Worm (Caenorhabditis elegans) whole organism, young adult: ENCODE results near the gene ash-2.

Experiments used
- C06A6.2 ChIP-seq: fragments of 200-800 bp; sonication (Bioruptor generic); conservative IDR thresholded peaks from 2 replicates; pipeline ENCODE4 v1.3.6; 2022; ENCODE audit warnings: missing genetic modification characterization, missing compliant biosample characterization
- F22D6.2 ChIP-seq: sonication (generic microtip); optimal IDR thresholded peaks from 2 replicates; lab custom pipeline; 2016; ENCODE audit warnings: mild to moderate bottlenecking, missing genetic modification characterization, missing compliant biosample characterization
- F23B12.7 ChIP-seq: sonication (generic microtip); optimal IDR thresholded peaks from 2 replicates; lab custom pipeline; 2017; ENCODE audit warnings: missing genetic modification characterization, mild to moderate bottlenecking, missing compliant biosample characterization, antibody characterized with exemption, moderate library complexity; ENCODE audit not compliant: insufficient read depth
- F33H1.4 ChIP-seq: fragments of 200-800 bp; sonication (Bioruptor generic); IDR thresholded peaks from 2 replicates; pipeline ENCODE4 v1.3.6; 2022; ENCODE audit warnings: missing genetic modification reagents, missing genetic modification characterization, missing compliant biosample characterization
- F37B4.10 ChIP-seq: fragments of 200-800 bp; sonication (Bioruptor generic); IDR thresholded peaks from 2 replicates; pipeline ENCODE4 v1.3.6; 2022; ENCODE audit warnings: missing genetic modification characterization, missing compliant biosample characterization
- F52B5.7 ChIP-seq: sonication (generic microtip); optimal IDR thresholded peaks from 2 replicates; lab custom pipeline; 2016; ENCODE audit warnings: mild to moderate bottlenecking, missing genetic modification characterization, missing compliant biosample characterization
- Y53G8AR.9 ChIP-seq: fragments of 200-800 bp; sonication (Bioruptor generic); conservative IDR thresholded peaks from 2 replicates; pipeline ENCODE4 v1.3.6; 2022; ENCODE audit warnings: missing genetic modification reagents, missing genetic modification characterization, missing compliant biosample characterization
- Y79H2A.3 ChIP-seq: fragments of 200-800 bp; sonication (Bioruptor generic); conservative IDR thresholded peaks from 2 replicates; pipeline ENCODE4 v1.3.6; 2022; ENCODE audit warnings: missing genetic modification reagents, missing genetic modification characterization, missing compliant biosample characterization
- akir-1 ChIP-seq: fragments of 200-800 bp; sonication (Bioruptor generic); optimal IDR thresholded peaks from 2 replicates; lab custom pipeline; 2018; ENCODE audit warnings: mild to moderate bottlenecking, missing genetic modification characterization, moderate library complexity, missing compliant biosample characterization
- aptf-2 ChIP-seq: fragments of 200-800 bp; sonication (Bioruptor generic); conservative IDR thresholded peaks from 2 replicates; pipeline ENCODE4 v1.3.6; 2022; ENCODE audit warnings: missing genetic modification reagents, missing genetic modification characterization, missing compliant biosample characterization
- athp-1 ChIP-seq: sonication (generic microtip); optimal IDR thresholded peaks from 2 replicates; lab custom pipeline; 2017; ENCODE audit warnings: mild to moderate bottlenecking, missing genetic modification characterization, missing compliant biosample characterization
- attf-3 ChIP-seq: fragments of 200-800 bp; sonication (Bioruptor generic); conservative IDR thresholded peaks from 2 replicates; pipeline ENCODE4 v1.3.6; 2022; ENCODE audit warnings: missing genetic modification reagents, missing genetic modification characterization, missing compliant biosample characterization
- bed-2 ChIP-seq: fragments of 200-800 bp; sonication (Bioruptor generic); IDR thresholded peaks from 2 replicates; pipeline ENCODE4 v1.3.6; 2022; ENCODE audit warnings: missing genetic modification reagents, missing genetic modification characterization, missing compliant biosample characterization
- ceh-100 ChIP-seq: fragments of 200-800 bp; sonication (Bioruptor generic); IDR thresholded peaks from 2 replicates; pipeline ENCODE4 v1.3.6; 2022; ENCODE audit warnings: missing genetic modification reagents, missing genetic modification characterization, missing compliant biosample characterization
- ceh-27 ChIP-seq: fragments of 200-800 bp; sonication (Bioruptor generic); optimal IDR thresholded peaks from 2 replicates; lab custom pipeline; 2018; ENCODE audit warnings: mild to moderate bottlenecking, missing genetic modification characterization, moderate library complexity, missing compliant biosample characterization
- hlh-26 ChIP-seq: fragments of 200-800 bp; sonication (Bioruptor generic); conservative IDR thresholded peaks from 2 replicates; pipeline ENCODE4 v1.3.6; 2022; ENCODE audit warnings: missing genetic modification reagents, missing genetic modification characterization, missing compliant biosample characterization
- hmg-20 ChIP-seq: fragments of 200-800 bp; sonication (Bioruptor generic); IDR thresholded peaks from 2 replicates; pipeline ENCODE4 v1.3.6; 2022; ENCODE audit warnings: missing genetic modification reagents, missing genetic modification characterization, missing compliant biosample characterization
- hrde-1 ChIP-seq: sonication (generic microtip); optimal IDR thresholded peaks from 2 replicates; lab custom pipeline; 2016; ENCODE audit warnings: missing genetic modification characterization, mild to moderate bottlenecking, missing compliant biosample characterization, moderate library complexity, missing genotype, missing genetic modification reagents, borderline replicate concordance
- lin-35 ChIP-seq, 3 experiments: fragments of 150-350 bp in 2 of 3; sonication (generic microtip) in 1 of 3; optimal IDR thresholded peaks; 2 replicates each; lab custom pipeline; 2014 to 2018; ENCODE audit warnings: missing biosample characterization in 3 of 3, missing genetic modification characterization in 3 of 3, missing genetic modification reagents in 3 of 3
- lir-1 ChIP-seq: fragments of 200-800 bp; sonication (Bioruptor generic); conservative IDR thresholded peaks from 2 replicates; pipeline ENCODE4 v1.3.6; 2022; ENCODE audit warnings: missing genetic modification reagents, missing genetic modification characterization, missing compliant biosample characterization
- lsl-1 ChIP-seq: fragments of 200-800 bp; sonication (Bioruptor generic); optimal IDR thresholded peaks from 2 replicates; lab custom pipeline; 2018; ENCODE audit warnings: mild to moderate bottlenecking, missing genetic modification characterization, moderate library complexity, missing compliant biosample characterization
- madf-6 ChIP-seq: fragments of 200-800 bp; sonication (Bioruptor generic); IDR thresholded peaks from 2 replicates; pipeline ENCODE4 v1.3.6; 2022; ENCODE audit warnings: missing genetic modification reagents, missing genetic modification characterization, missing compliant biosample characterization
- mel-28 ChIP-seq: sonication (generic microtip); optimal IDR thresholded peaks from 2 replicates; lab custom pipeline; 2016; ENCODE audit warnings: borderline replicate concordance, mild to moderate bottlenecking, missing genetic modification characterization, missing compliant biosample characterization
- nfyb-1 ChIP-seq: fragments of 200-800 bp; sonication (Bioruptor generic); IDR thresholded peaks from 2 replicates; pipeline ENCODE4 v1.3.6; 2022; ENCODE audit warnings: missing genetic modification reagents, missing genetic modification characterization, missing compliant biosample characterization
- nhr-179 ChIP-seq: sonication (generic microtip); optimal IDR thresholded peaks from 2 replicates; lab custom pipeline; 2016; ENCODE audit warnings: mild to moderate bottlenecking, missing genetic modification characterization, missing compliant biosample characterization
- nhr-27 ChIP-seq: fragments of 200-800 bp; sonication (Bioruptor generic); optimal IDR thresholded peaks from 2 replicates; lab custom pipeline; 2018; ENCODE audit warnings: mild to moderate bottlenecking, missing genetic modification characterization, moderate library complexity, missing compliant biosample characterization
- nhr-80 ChIP-seq: sonication (generic microtip); optimal IDR thresholded peaks from 2 replicates; lab custom pipeline; 2016; ENCODE audit warnings: missing genetic modification characterization, missing compliant biosample characterization
- pbrm-1 ChIP-seq: fragments of 200-800 bp; sonication (Bioruptor generic); IDR thresholded peaks from 2 replicates; pipeline ENCODE4 v1.3.6; 2022; ENCODE audit warnings: missing genetic modification reagents, missing genetic modification characterization, missing compliant biosample characterization
- rcor-1 ChIP-seq: fragments of 200-800 bp; sonication (Bioruptor generic); IDR thresholded peaks from 2 replicates; pipeline ENCODE4 v1.3.6; 2022; ENCODE audit warnings: missing genetic modification reagents, missing genetic modification characterization, missing compliant biosample characterization
- rec-8 ChIP-seq, 2 experiments: sonication (generic microtip); optimal IDR thresholded peaks; 2 replicates each; lab custom pipeline; 2016; ENCODE audit warnings: mild to moderate bottlenecking in 2 of 2, missing genetic modification characterization in 2 of 2, missing genetic modification reagents in 2 of 2, missing genotype in 2 of 2, missing biosample characterization in 1 of 2, missing compliant biosample characterization in 1 of 2, moderate library complexity in 1 of 2
- repo-1 ChIP-seq: sonication (generic microtip); optimal IDR thresholded peaks from 2 replicates; lab custom pipeline; 2017; ENCODE audit warnings: mild to moderate bottlenecking, missing genetic modification characterization, missing compliant biosample characterization
- snpc-1.1 ChIP-seq: sonication (generic microtip); optimal IDR thresholded peaks from 2 replicates; lab custom pipeline; 2017; ENCODE audit warnings: missing genetic modification characterization, mild to moderate bottlenecking, missing compliant biosample characterization, antibody characterized with exemption, moderate library complexity, missing genotype, missing genetic modification reagents; ENCODE audit not compliant: insufficient read depth
- snpc-4 ChIP-seq, 5 experiments: fragments of 150-350 bp in 1 of 5; sonication (generic microtip) in 4 of 5; optimal IDR thresholded peaks; 2 replicates each; lab custom pipeline; 2014 to 2018; ENCODE audit warnings: missing genetic modification characterization in 5 of 5, missing biosample characterization in 3 of 5, antibody characterized with exemption in 2 of 5, mild to moderate bottlenecking in 2 of 5, missing compliant biosample characterization in 2 of 5, missing genotype in 2 of 5, moderate library complexity in 2 of 5, missing genetic modification reagents in 1 of 5
- unc-130 ChIP-seq: sonication (generic microtip); optimal IDR thresholded peaks from 2 replicates; lab custom pipeline; 2016; ENCODE audit warnings: missing genetic modification reagents, missing genetic modification characterization, missing compliant biosample characterization
- zim-3 ChIP-seq: sonication (generic microtip); optimal IDR thresholded peaks from 2 replicates; lab custom pipeline; 2017; ENCODE audit warnings: mild to moderate bottlenecking, missing genetic modification characterization, moderate library complexity, missing compliant biosample characterization
- ztf-25 ChIP-seq: fragments of 200-800 bp; sonication (Bioruptor generic); IDR thresholded peaks from 2 replicates; pipeline ENCODE4 v1.3.6; 2022; ENCODE audit warnings: missing genetic modification reagents, missing genetic modification characterization, missing compliant biosample characterization
- ztf-28 ChIP-seq: fragments of 200-800 bp; sonication (Bioruptor generic); IDR thresholded peaks from 2 replicates; pipeline ENCODE4 v1.3.6; 2022; ENCODE audit warnings: missing genetic modification reagents, missing genetic modification characterization, missing compliant biosample characterization

The ash-2 gene

ce11 chrII:12006575-12007098 is 27.0 kb downstream of the ash-2 start, which contains the start of gene mcm-2 (continued):
- TF ChIP-seq ztf-25 (GFP tag; lab: Robert Waterston, UW) (no peak), repo-1 (tag; lab: Kevin White, UChicago) (no peak), ztf-28 (GFP tag; lab: Robert Waterston, UW) (peak; percentile 90), hrde-1 (tag; lab: Kevin White, UChicago) (peak; percentile 46), lsl-1 (GFP tag; lab: Kevin White, UChicago) (peak; percentile 90), snpc-1.1 (tag; lab: Kevin White, UChicago) (peak; percentile 69), rcor-1 (GFP tag; lab: Robert Waterston, UW) (peak; percentile 86), nhr-27 (tag; lab: Kevin White, UChicago) (no peak), C06A6.2 (GFP tag; lab: Robert Waterston, UW) (no peak), Y79H2A.3 (GFP tag; lab: Robert Waterston, UW) (peak; percentile 65; the same call in 1 of the 2 replicates), lir-1 (peak; percentile 87), F22D6.2 (tag; lab: Kevin White, UChicago) (no peak), ceh-100 (GFP tag; lab: Robert Waterston, UW) (peak; percentile 80), F37B4.10 (GFP tag; lab: Robert Waterston, UW) (no peak), nfyb-1 (peak; percentile 64), hmg-20 (no peak), pbrm-1 (peak; percentile 86), Y53G8AR.9 (GFP tag; lab: Robert Waterston, UW) (peak; percentile 93; the same call in 1 of the 2 replicates), F52B5.7 (tag; lab: Kevin White, UChicago) (no peak), mel-28 (tag; lab: Kevin White, UChicago) (no peak), ceh-27 (GFP tag; lab: Kevin White, UChicago) (no peak), hlh-26 (GFP tag; lab: Robert Waterston, UW) (no peak), bed-2 (GFP tag; lab: Robert Waterston, UW) (no peak), F33H1.4 (GFP tag; lab: Robert Waterston, UW) (peak; percentile 90), athp-1 (tag; lab: Kevin White, UChicago) (peak; percentile 86), rec-8 (tag; optimal IDR thresholded peaks at IDR 0.05; lab: Kevin White, UChicago) (no peak), unc-130 (peak; percentile 91), zim-3 (no peak), F23B12.7 (tag; lab: Kevin White, UChicago) (peak; percentile 69), lin-35 (GFP tag; optimal IDR thresholded peaks at IDR 0.05; lab: Kevin White, UChicago) (peak; percentile 57 to 86 (median 74)), akir-1 (no peak), aptf-2 (GFP tag; lab: Robert Waterston, UW) (peak; percentile 87), nhr-179 (no peak), attf-3 (GFP tag; lab: Robert Waterston, UW) (peak; percentile 75), nhr-80 (tag; lab: Kevin White, UChicago) (peak; percentile 10), madf-6 (GFP tag; lab: Robert Waterston, UW) (peak; percentile 99), snpc-4 (GFP tag; optimal IDR thresholded peaks at IDR 0.05; lab: Kevin White, UChicago) (peak; percentile 59), snpc-4 (tag; optimal IDR thresholded peaks at IDR 0.05; lab: Kevin White, UChicago) (peak in 3 of 4 experiments; percentile 11 to 75 (median 43))
- TF ChIP-seq, all 124 proteins: peak for 45
